Worm (Caenorhabditis elegans): Measurements from ENCODE around the gene T12B3.2.
A peak's percentile ranks its signal among the peaks of the same experiment; 100 is the strongest.

T12B3.2 gene

DNA sequence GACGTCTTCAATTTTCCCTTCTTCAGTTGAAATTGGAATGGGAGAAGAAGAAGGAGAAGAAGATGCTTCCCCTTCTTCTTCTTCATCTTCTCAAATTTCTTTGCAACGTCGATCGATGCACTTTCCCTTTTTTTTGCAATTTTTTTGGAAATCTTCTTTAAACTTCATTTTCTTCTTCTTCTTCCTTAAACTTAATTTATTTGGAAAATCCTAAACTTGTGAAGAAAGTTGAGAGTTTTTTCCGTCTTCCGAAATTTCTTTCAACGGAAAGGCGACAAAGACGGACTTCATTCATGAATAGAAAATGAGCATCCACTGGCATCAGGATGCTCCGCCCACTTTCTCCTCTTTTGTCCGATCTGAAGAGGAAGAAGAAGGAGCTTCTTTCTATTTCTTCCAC is 37.6 kb downstream of the T12B3.2 start:
- TF ChIP-seq unc-55 (GFP tag; optimal IDR thresholded peaks at IDR 0.05) (peak; percentile 48), sem-4 (tag; optimal IDR thresholded peaks at IDR 0.05) (no peak), C34F6.9 (tag; optimal IDR thresholded peaks at IDR 0.05) (no peak), ztf-4 (tag; optimal IDR thresholded peaks at IDR 0.05) (no peak)

DNA sequence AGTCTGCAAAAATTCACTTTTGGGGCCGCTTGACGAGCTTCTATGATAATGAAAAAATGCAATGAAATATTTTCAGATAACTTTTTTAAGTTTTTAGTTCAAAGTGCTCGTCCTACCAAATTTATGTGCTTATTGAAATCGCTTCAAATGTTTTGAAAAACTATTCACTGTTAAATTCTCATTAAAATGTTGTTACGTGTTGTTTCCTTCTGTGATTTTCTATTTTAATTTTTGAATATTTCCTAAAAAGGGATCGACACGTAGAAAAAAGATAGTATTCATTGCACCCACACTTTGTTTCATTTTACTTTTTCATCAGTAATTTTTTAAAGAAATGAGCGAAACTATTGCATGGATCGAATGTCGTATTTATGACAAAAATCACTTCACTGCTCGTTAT is 42.2 kb downstream of the T12B3.2 start, which contains the start of gene B0496.6:
Gene B0496.6 (plus strand): TSS at position 301 of the 400 bp plus-strand sequence.
- TF ChIP-seq fos-1 (tag; optimal IDR thresholded peaks at IDR 0.05) (no peak), lin-39 (tag; optimal IDR thresholded peaks at IDR 0.05) (no peak), ZK546.5 (tag; optimal IDR thresholded peaks at IDR 0.05) (no peak), mbf-1 (tag; optimal IDR thresholded peaks at IDR 0.05) (no peak), skn-1 (tag; optimal IDR thresholded peaks at IDR 0.05) (no peak), F13H6.1 (tag; optimal IDR thresholded peaks at IDR 0.05) (no peak), elt-1 (tag; optimal IDR thresholded peaks at IDR 0.05) (no peak), ama-1 (optimal IDR thresholded peaks at IDR 0.05) (no peak), unc-55 (GFP tag; optimal IDR thresholded peaks at IDR 0.05) (no peak)

DNA sequence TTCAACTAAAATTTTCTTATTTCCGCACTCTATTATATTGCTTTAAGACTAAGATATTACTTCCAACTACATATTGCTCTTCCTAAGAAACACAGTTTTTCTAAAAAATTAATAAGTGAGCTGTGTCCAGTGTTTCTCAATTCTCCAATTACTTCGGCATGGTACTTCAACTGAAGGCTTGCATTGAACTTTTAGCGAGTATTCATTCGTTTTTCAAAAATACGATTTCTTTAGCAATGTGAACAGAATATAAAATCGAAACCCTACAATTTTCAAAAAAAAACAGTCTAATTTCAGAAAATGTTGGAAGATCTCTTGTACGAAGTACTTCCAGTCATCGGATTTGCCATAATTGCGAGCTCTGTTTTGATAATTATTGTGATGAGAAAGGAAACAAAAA is 44.3 kb downstream of the T12B3.2 start, which contains the start of gene srtx-1:
Gene srtx-1 (plus strand): TSS at position 301 of the 400 bp plus-strand sequence.
- no peak for TF ChIP-seq nhr-25 (tag; optimal IDR thresholded peaks at IDR 0.05)
- TF ChIP-seq ceh-82 (tag; optimal IDR thresholded peaks at IDR 0.05), result no peak
- no peak for TF ChIP-seq sma-9 (GFP tag; optimal IDR thresholded peaks at IDR 0.05)
- no peak for TF ChIP-seq sma-9 (tag; optimal IDR thresholded peaks at IDR 0.05)
- no peak for TF ChIP-seq lin-11 (tag; optimal IDR thresholded peaks at IDR 0.05)
- no peak for TF ChIP-seq ama-1 (optimal IDR thresholded peaks at IDR 0.05)

DNA sequence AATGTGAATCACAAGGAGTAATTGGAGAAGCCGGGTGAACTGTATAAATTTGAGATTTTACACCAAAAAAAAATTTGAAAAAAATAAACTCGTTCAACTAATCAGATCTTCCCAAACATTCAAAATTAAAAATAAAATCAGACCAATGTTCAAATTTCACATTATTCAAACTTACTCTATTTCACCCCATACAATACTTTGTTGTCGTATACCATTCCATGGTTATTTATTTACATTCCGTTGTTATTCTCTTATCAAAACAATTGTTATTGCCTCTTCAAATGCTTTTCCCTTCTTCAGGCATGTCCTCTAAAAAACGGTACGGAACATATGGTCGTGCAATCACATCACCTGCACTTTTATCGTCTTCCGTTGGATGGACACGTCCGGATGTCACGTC is 47.6 kb downstream of the T12B3.2 start, which contains the start of gene unc-82:
Gene unc-82 (plus strand): TSS at position 301 of the 400 bp plus-strand sequence.
- no peak for TF ChIP-seq sem-4 (tag; optimal IDR thresholded peaks at IDR 0.05)
- no peak for TF ChIP-seq egl-27 (tag; optimal IDR thresholded peaks at IDR 0.05)
- no peak for TF ChIP-seq snpc-4 (tag; optimal IDR thresholded peaks at IDR 0.05)
- TF ChIP-seq lin-39 (tag; optimal IDR thresholded peaks at IDR 0.05), result no peak
- TF ChIP-seq nhr-11 (tag; optimal IDR thresholded peaks at IDR 0.05), result no peak
- TF ChIP-seq elt-1 (tag; optimal IDR thresholded peaks at IDR 0.05), result no peak
- no peak for TF ChIP-seq peb-1 (tag; optimal IDR thresholded peaks at IDR 0.05)
- no peak for TF ChIP-seq ZK546.5 (tag; optimal IDR thresholded peaks at IDR 0.05)
- TF ChIP-seq alr-1 (tag; optimal IDR thresholded peaks at IDR 0.05), result no peak
- TF ChIP-seq lin-13 (GFP tag; optimal IDR thresholded peaks at IDR 0.05), result no peak
- TF ChIP-seq skn-1 (tag; optimal IDR thresholded peaks at IDR 0.05), result no peak
- no peak for TF ChIP-seq unc-55 (GFP tag; optimal IDR thresholded peaks at IDR 0.05)
- TF ChIP-seq sma-3 (GFP tag; optimal IDR thresholded peaks at IDR 0.05), result no peak
- no peak for TF ChIP-seq nhr-237 (tag; optimal IDR thresholded peaks at IDR 0.05)
- TF ChIP-seq ztf-1 (GFP tag; conservative IDR thresholded peaks at IDR 0.05), result no peak
- no peak for TF ChIP-seq Y55F3AM.14 (GFP tag; optimal IDR thresholded peaks at IDR 0.05)

DNA sequence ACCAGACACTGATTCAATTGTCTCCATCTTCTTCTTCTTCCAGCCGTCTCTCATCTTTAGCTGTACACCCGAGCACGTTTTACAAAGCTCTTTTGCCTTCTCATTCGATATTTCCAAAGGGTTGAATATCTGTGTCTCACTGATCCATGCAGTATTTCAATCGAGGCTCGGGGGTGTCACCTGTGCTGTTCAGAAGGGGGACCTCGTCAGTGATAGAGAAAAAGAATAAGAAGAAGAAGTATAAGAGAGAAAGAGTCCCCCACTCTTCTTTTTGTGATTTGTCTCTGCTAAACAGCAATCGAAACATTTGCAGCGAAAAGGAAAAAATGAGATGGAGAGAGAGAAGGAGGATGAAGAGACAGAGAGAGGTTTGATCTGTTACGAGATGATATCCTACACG is 49.4 kb downstream of the T12B3.2 start:
- TF ChIP-seq gmeb-1 (tag; optimal IDR thresholded peaks at IDR 0.05) (no peak), nhr-129 (tag; optimal IDR thresholded peaks at IDR 0.05) (peak; percentile 27), C34F6.9 (tag; optimal IDR thresholded peaks at IDR 0.05) (peak; percentile 7), F13H6.1 (tag; optimal IDR thresholded peaks at IDR 0.05) (peak; percentile 66)

DNA sequence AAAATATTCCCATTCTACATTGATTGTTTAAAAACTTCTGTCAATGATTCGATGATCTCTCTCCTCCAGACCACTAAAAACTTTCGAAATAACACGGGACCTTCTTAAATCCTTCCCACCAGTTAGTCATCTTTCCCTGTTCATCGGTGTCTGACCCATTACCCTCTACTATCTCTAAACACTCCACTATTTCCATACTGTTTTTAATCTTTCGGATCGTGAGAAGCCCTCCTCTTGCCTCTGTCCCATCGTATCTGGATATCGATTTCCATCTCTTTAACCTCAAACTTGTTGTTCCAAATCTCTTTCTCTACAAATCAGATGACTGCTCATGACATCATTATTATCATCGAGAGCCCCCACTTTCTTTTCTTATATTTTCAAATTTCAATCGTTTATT is 51.7 kb downstream of the T12B3.2 start:
- TF ChIP-seq nhr-129 (tag; optimal IDR thresholded peaks at IDR 0.05), result peak; percentile 19
- TF ChIP-seq ztf-11 (tag; optimal IDR thresholded peaks at IDR 0.05), result no peak
- no peak for TF ChIP-seq sma-3 (GFP tag; optimal IDR thresholded peaks at IDR 0.05)
- no peak for TF ChIP-seq unc-62 (GFP tag; optimal IDR thresholded peaks at IDR 0.05)
- no peak for TF ChIP-seq ceh-82 (tag; optimal IDR thresholded peaks at IDR 0.05)
- no peak for TF ChIP-seq unc-39 (tag; optimal IDR thresholded peaks at IDR 0.05)
- TF ChIP-seq lsy-2 (tag; optimal IDR thresholded peaks at IDR 0.05), result peak in 1 of 2 experiments; percentile 8
- TF ChIP-seq nhr-77 (tag; optimal IDR thresholded peaks at IDR 0.05), result no peak

Measured in whole organism, L2 larva.